Worm (Caenorhabditis elegans) whole organism, L2 larva: Measurements from ENCODE around the gene rev-3.

Experiments
- C34F6.9 ChIP-seq: fragments of 150-350 bp; optimal IDR thresholded peaks from 2 replicates; lab custom pipeline; 2014; ENCODE audit warnings: missing biosample characterization, missing genetic modification characterization
- F13H6.1 ChIP-seq: sonication (generic microtip); optimal IDR thresholded peaks from 2 replicates; lab custom pipeline; 2016; ENCODE audit warnings: missing genetic modification characterization, missing compliant biosample characterization
- R02D3.7 ChIP-seq: fragments of 150-350 bp; optimal IDR thresholded peaks from 2 replicates; lab custom pipeline; 2014; ENCODE audit warnings: missing biosample characterization, missing genetic modification characterization
- alr-1 ChIP-seq: fragments of 150-350 bp; optimal IDR thresholded peaks from 2 replicates; lab custom pipeline; 2014; ENCODE audit warnings: missing biosample characterization, missing genetic modification characterization
- ama-1 ChIP-seq: fragments of 150-350 bp; optimal IDR thresholded peaks from 2 replicates; lab custom pipeline; 2018; ENCODE audit warnings: inconsistent platforms
- blmp-1 ChIP-seq: sonication (generic microtip); optimal IDR thresholded peaks from 2 replicates; lab custom pipeline; 2017; ENCODE audit warnings: missing genetic modification characterization, mild to moderate bottlenecking, missing compliant biosample characterization, antibody characterized with exemption, moderate library complexity; ENCODE audit not compliant: insufficient read depth
- ceh-16 ChIP-seq: fragments of 150-350 bp; optimal IDR thresholded peaks from 2 replicates; lab custom pipeline; 2014; ENCODE audit warnings: missing biosample characterization, missing genetic modification characterization
- ceh-82 ChIP-seq: fragments of 150-350 bp; optimal IDR thresholded peaks from 2 replicates; lab custom pipeline; 2014; ENCODE audit warnings: missing biosample characterization, missing genetic modification characterization
- crh-2 ChIP-seq: sonication (generic microtip); optimal IDR thresholded peaks from 2 replicates; lab custom pipeline; 2017; ENCODE audit warnings: missing biosample characterization, missing genetic modification characterization
- dmd-4 ChIP-seq: sonication (generic microtip); optimal IDR thresholded peaks from 2 replicates; lab custom pipeline; 2017; ENCODE audit warnings: missing biosample characterization, missing genetic modification characterization
- egl-27 ChIP-seq: sonication (generic microtip); optimal IDR thresholded peaks from 3 replicates; lab custom pipeline; 2017; ENCODE audit warnings: missing biosample characterization, missing genetic modification reagents, missing genetic modification characterization
- elt-3 ChIP-seq: sonication (generic microtip); optimal IDR thresholded peaks from 2 replicates; lab custom pipeline; 2017; ENCODE audit warnings: missing biosample characterization, missing genetic modification characterization
- fos-1 ChIP-seq: fragments of 150-350 bp; optimal IDR thresholded peaks from 2 replicates; lab custom pipeline; 2014; ENCODE audit warnings: missing biosample characterization, missing genetic modification characterization
- lin-11 ChIP-seq: fragments of 150-350 bp; sonication (generic microtip); optimal IDR thresholded peaks from 2 replicates; lab custom pipeline; 2014; ENCODE audit warnings: missing biosample characterization, missing genetic modification characterization, inconsistent platforms, mixed read lengths
- lin-13 ChIP-seq: fragments of 150-350 bp; optimal IDR thresholded peaks from 2 replicates; lab custom pipeline; 2014; ENCODE audit warnings: missing biosample characterization, missing genetic modification reagents, missing genetic modification characterization
- lsy-2 ChIP-seq, 2 experiments: fragments of 150-350 bp in 1 of 2; sonication (generic microtip) in 1 of 2; optimal IDR thresholded peaks; 2 replicates each; lab custom pipeline; 2014 to 2017; ENCODE audit warnings: missing biosample characterization in 2 of 2, missing genetic modification characterization in 2 of 2
- mab-5 ChIP-seq: fragments of 150-350 bp; optimal IDR thresholded peaks from 2 replicates; lab custom pipeline; 2014; ENCODE audit warnings: missing biosample characterization, missing genetic modification characterization
- mbf-1 ChIP-seq: sonication (generic microtip); optimal IDR thresholded peaks from 2 replicates; lab custom pipeline; 2017; ENCODE audit warnings: missing biosample characterization, missing genetic modification characterization
- mdl-1 ChIP-seq, 2 experiments: fragments of 150-350 bp in 1 of 2; sonication (generic microtip) in 1 of 2; optimal IDR thresholded peaks; 2 replicates each; lab custom pipeline; 2017; ENCODE audit warnings: missing biosample characterization in 2 of 2, missing genetic modification characterization in 2 of 2
- nhr-10 ChIP-seq: sonication (generic microtip); optimal IDR thresholded peaks from 2 replicates; lab custom pipeline; 2017; ENCODE audit warnings: missing biosample characterization, missing genetic modification characterization
- nhr-11 ChIP-seq: fragments of 150-350 bp; optimal IDR thresholded peaks from 2 replicates; lab custom pipeline; 2014; ENCODE audit warnings: missing biosample characterization, missing genetic modification characterization
- nhr-129 ChIP-seq: fragments of 150-350 bp; optimal IDR thresholded peaks from 2 replicates; lab custom pipeline; 2014; ENCODE audit warnings: missing biosample characterization, missing genetic modification characterization
- nhr-21 ChIP-seq: fragments of 150-350 bp; optimal IDR thresholded peaks from 2 replicates; lab custom pipeline; 2014; ENCODE audit warnings: missing biosample characterization, missing genetic modification characterization
- nhr-23 ChIP-seq: fragments of 150-350 bp; optimal IDR thresholded peaks from 2 replicates; lab custom pipeline; 2014; ENCODE audit warnings: missing biosample characterization, missing genetic modification reagents, missing genetic modification characterization
- nhr-25 ChIP-seq: fragments of 150-350 bp; sonication (generic microtip); optimal IDR thresholded peaks from 3 replicates; lab custom pipeline; 2014; ENCODE audit warnings: missing biosample characterization, missing genetic modification characterization
- nhr-6 ChIP-seq: fragments of 150-350 bp; optimal IDR thresholded peaks from 2 replicates; lab custom pipeline; 2014; ENCODE audit warnings: missing biosample characterization, missing genetic modification characterization
- nhr-77 ChIP-seq: fragments of 150-350 bp; optimal IDR thresholded peaks from 2 replicates; lab custom pipeline; 2014; ENCODE audit warnings: missing biosample characterization, missing genetic modification characterization
- peb-1 ChIP-seq: fragments of 150-350 bp; optimal IDR thresholded peaks from 2 replicates; lab custom pipeline; 2014; ENCODE audit warnings: missing biosample characterization, missing genetic modification characterization
- sem-4 ChIP-seq: fragments of 150-350 bp; optimal IDR thresholded peaks from 2 replicates; lab custom pipeline; 2014; ENCODE audit warnings: missing biosample characterization, missing genetic modification reagents, missing genetic modification characterization
- sma-3 ChIP-seq: sonication (generic microtip); optimal IDR thresholded peaks from 2 replicates; lab custom pipeline; 2016; ENCODE audit warnings: missing genetic modification reagents, missing genetic modification characterization, missing compliant biosample characterization
- unc-39 ChIP-seq: fragments of 150-350 bp; optimal IDR thresholded peaks from 2 replicates; lab custom pipeline; 2014; ENCODE audit warnings: missing biosample characterization, missing genetic modification characterization
- ztf-4 ChIP-seq: fragments of 150-350 bp; optimal IDR thresholded peaks from 2 replicates; lab custom pipeline; 2014; ENCODE audit warnings: missing biosample characterization, missing genetic modification characterization

The rev-3 gene

ce11 chrIII:5755204-5755603, 35.2 kb downstream of the rev-3 start, which contains the start of gene ida-1 (continued):
- TF ChIP-seq nhr-77 (tag; lab: Kevin White, UChicago) (no peak), nhr-11 (tag; lab: Kevin White, UChicago) (no peak)

DNA sequence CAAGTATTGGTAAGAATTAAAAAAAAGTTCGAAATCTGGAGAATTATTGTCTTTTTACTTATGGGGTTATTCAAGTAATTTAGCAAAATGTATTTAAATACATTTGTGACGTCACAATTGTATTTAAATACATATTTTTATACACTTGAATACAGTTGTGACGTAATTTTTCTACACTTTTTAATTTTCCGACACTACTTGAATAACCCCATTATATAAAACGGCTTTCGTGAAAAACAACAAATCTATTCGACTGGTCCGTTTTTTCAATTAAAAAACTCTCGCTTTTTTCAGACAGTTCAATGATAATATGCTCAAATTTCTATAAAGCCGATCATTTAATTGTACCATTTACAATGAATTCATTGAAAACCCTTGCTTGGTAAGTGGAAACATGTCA, 39.9 kb downstream of the rev-3 start:
- TF ChIP-seq ama-1 (lab: Kevin White, UChicago): no peak
- TF ChIP-seq nhr-23 (tag; lab: Kevin White, UChicago): no peak

ce11 chrIII:5748360-5748759, 42.1 kb downstream of the rev-3 start:
- TF ChIP-seq crh-2 (no peak), peb-1 (tag; lab: Kevin White, UChicago) (no peak), mab-5 (tag; lab: Kevin White, UChicago) (no peak), nhr-21 (tag; lab: Kevin White, UChicago) (no peak), dmd-4 (tag; lab: Kevin White, UChicago) (no peak)

DNA sequence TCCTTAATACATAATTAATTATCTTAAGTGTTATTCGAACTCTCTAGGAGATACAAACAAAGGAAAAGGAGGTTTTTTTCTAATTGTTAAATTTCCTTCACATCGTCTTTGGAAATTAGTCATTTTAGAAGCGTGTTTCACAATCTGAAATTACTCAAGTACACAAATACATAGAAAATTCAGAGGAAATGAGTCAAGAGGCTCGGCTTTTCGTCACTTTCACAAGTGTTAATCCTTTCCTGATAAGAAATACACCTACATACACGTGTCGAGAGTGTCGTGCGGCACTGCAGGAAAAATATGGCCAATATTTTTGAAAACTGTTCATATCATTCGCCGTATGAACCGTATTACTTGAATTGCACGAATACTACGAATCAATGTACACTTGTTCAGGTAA, 43.3 kb downstream of the rev-3 start, which contains the start of gene B0244.4:
TSS of gene B0244.4 (plus strand) at position 301 of the 400 bp plus-strand sequence.
- TF ChIP-seq ztf-4 (tag; lab: Kevin White, UChicago): no peak
- TF ChIP-seq mdl-1 (tag; optimal IDR thresholded peaks at IDR 0.05; lab: Kevin White, UChicago): no peak
- TF ChIP-seq sem-4 (tag; lab: Kevin White, UChicago): no peak
- TF ChIP-seq fos-1 (tag; lab: Kevin White, UChicago): no peak
- TF ChIP-seq mbf-1 (tag; lab: Kevin White, UChicago): no peak
- TF ChIP-seq dmd-4 (tag; lab: Kevin White, UChicago): no peak
- TF ChIP-seq R02D3.7 (tag; lab: Kevin White, UChicago): no peak
- no peak for TF ChIP-seq F13H6.1 (tag; lab: Kevin White, UChicago)
- TF ChIP-seq ceh-16: no peak
- TF ChIP-seq peb-1 (tag; lab: Kevin White, UChicago): no peak
- no peak for TF ChIP-seq nhr-21 (tag; lab: Kevin White, UChicago)
- TF ChIP-seq sma-3: no peak
- TF ChIP-seq unc-39: no peak
- TF ChIP-seq, all 48 proteins: peak for 0

DNA sequence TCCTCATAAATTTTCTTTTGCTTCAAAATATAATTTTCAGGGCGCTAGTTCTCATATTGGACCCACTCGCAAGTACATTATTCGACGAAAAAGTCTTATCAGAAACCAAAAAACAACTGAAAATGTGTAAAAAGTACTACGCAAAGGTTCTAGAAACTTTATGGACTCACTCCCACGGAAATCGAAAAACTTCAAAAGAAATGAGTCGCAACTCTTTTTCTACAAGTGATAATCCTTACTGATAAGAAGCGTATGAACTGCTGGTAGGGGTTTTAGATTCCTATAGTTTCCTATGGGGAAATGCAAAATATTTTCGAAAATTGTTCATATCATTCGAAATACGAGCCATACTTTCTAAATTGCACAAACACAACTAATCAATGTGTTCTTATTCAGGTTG, 45.9 kb downstream of the rev-3 start, which contains the start of gene B0244.5:
TSS of gene B0244.5 (plus strand) at position 301 of the 400 bp plus-strand sequence.
- TF ChIP-seq fos-1 (tag; lab: Kevin White, UChicago) (peak; percentile 4), mdl-1 (tag; optimal IDR thresholded peaks at IDR 0.05; lab: Kevin White, UChicago) (no peak)
- TF ChIP-seq, all 48 proteins: peak for 1

DNA sequence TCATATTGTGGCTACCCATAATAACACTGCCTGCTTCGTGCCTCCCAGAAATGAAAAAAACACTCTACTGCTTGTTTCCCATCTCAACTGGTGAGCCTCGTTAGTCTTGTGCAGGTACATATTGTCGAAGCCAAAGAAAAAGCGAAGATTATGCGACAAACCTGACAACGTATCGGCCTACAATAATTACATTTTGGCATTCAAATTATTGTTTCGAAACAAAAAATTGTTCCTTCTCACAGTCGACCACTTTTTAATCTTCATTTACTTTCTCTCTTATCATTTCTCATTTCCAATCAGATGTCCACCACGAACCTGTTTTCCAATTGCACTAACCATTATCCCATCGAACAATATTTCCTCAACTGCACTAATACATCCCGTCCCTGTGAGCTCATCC, 47.4 kb downstream of the rev-3 start, which contains the start of gene B0244.15:
TSS of gene B0244.15 (plus strand) at position 301 of the 400 bp plus-strand sequence.
- no peak for TF ChIP-seq blmp-1 (tag; lab: Kevin White, UChicago)
- no peak for TF ChIP-seq egl-27
- no peak for TF ChIP-seq nhr-25
- TF ChIP-seq ztf-4 (tag; lab: Kevin White, UChicago): no peak
- TF ChIP-seq nhr-10 (tag; lab: Kevin White, UChicago): no peak
- no peak for TF ChIP-seq nhr-6
- no peak for TF ChIP-seq alr-1 (tag; lab: Kevin White, UChicago)
- TF ChIP-seq sem-4 (tag; lab: Kevin White, UChicago): no peak
- TF ChIP-seq ceh-82 (tag; lab: Kevin White, UChicago): no peak
- TF ChIP-seq lsy-2 (tag; optimal IDR thresholded peaks at IDR 0.05; lab: Kevin White, UChicago): no peak
- no peak for TF ChIP-seq lin-13 (GFP tag; lab: Kevin White, UChicago)
- no peak for TF ChIP-seq lin-11 (tag; lab: Kevin White, UChicago)
- TF ChIP-seq elt-3 (tag; lab: Kevin White, UChicago): no peak
- TF ChIP-seq nhr-129 (tag; lab: Kevin White, UChicago): no peak
- TF ChIP-seq C34F6.9 (tag; lab: Kevin White, UChicago): no peak
- TF ChIP-seq, all 48 proteins: peak for 0
